Worm (Caenorhabditis elegans): Measurements from ENCODE around the gene F36D3.14.

The F36D3.14 gene

ce11 chrV:16460866-16461265 lies 42.2 kb downstream of the F36D3.14 start, which contains the start of gene srh-142:
Gene srh-142 (minus strand): TSS chrV:16460966.
- TF ChIP-seq ama-1 (optimal IDR thresholded peaks at IDR 0.05) (no peak), lsy-12 (tag; optimal IDR thresholded peaks at IDR 0.05) (no peak), elt-1 (tag; optimal IDR thresholded peaks at IDR 0.05) (no peak)

ce11 chrV:16459377-16459776 lies 43.7 kb downstream of the F36D3.14 start:
- TF ChIP-seq pqm-1 (tag; optimal IDR thresholded peaks at IDR 0.05) (no peak), nhr-11 (tag; optimal IDR thresholded peaks at IDR 0.05) (no peak)

- no peak for TF ChIP-seq lsy-12 (tag; optimal IDR thresholded peaks at IDR 0.05)
- no peak for TF ChIP-seq mdl-1 (tag; optimal IDR thresholded peaks at IDR 0.05)
- no peak for TF ChIP-seq pha-4 (tag; optimal IDR thresholded peaks at IDR 0.05)
- TF ChIP-seq skn-1 (tag; optimal IDR thresholded peaks at IDR 0.05), result no peak
- no peak for TF ChIP-seq egl-27 (tag; optimal IDR thresholded peaks at IDR 0.05)
- TF ChIP-seq lin-15B (tag; optimal IDR thresholded peaks at IDR 0.05), result no peak
- TF ChIP-seq eor-1 (tag; optimal IDR thresholded peaks at IDR 0.05), result no peak
- no peak for TF ChIP-seq jun-1 (tag; optimal IDR thresholded peaks at IDR 0.05)
- no peak for TF ChIP-seq nhr-67 (tag; optimal IDR thresholded peaks at IDR 0.05)
- TF ChIP-seq elt-3 (tag; optimal IDR thresholded peaks at IDR 0.05), result no peak
Observed at ce11 chrV:16458714-16459113, 44.4 kb downstream of the F36D3.14 start, which contains the start of gene str-15. Gene str-15 (minus strand): TSS chrV:16458814.

- no peak for TF ChIP-seq nhr-11 (tag; optimal IDR thresholded peaks at IDR 0.05)
- TF ChIP-seq R02D3.7 (tag; optimal IDR thresholded peaks at IDR 0.05), result no peak
- no peak for TF ChIP-seq ceh-82 (tag; optimal IDR thresholded peaks at IDR 0.05)
- no peak for TF ChIP-seq ceh-9 (tag; optimal IDR thresholded peaks at IDR 0.05)
- TF ChIP-seq skn-1 (tag; optimal IDR thresholded peaks at IDR 0.05), result no peak
- TF ChIP-seq daf-12 (tag; optimal IDR thresholded peaks at IDR 0.05), result no peak
- no peak for TF ChIP-seq ZK546.5 (tag; optimal IDR thresholded peaks at IDR 0.05)
- TF ChIP-seq unc-39 (tag; optimal IDR thresholded peaks at IDR 0.05), result no peak
- TF ChIP-seq lsy-12 (tag; optimal IDR thresholded peaks at IDR 0.05), result no peak
- TF ChIP-seq lin-15B (tag; optimal IDR thresholded peaks at IDR 0.05), result no peak
- TF ChIP-seq ama-1 (optimal IDR thresholded peaks at IDR 0.05), result no peak
- TF ChIP-seq jun-1 (tag; optimal IDR thresholded peaks at IDR 0.05), result no peak
- no peak for TF ChIP-seq fkh-2 (tag; optimal IDR thresholded peaks at IDR 0.05)
- TF ChIP-seq sea-2 (GFP tag; optimal IDR thresholded peaks at IDR 0.05), result no peak
Observed at ce11 chrV:16455065-16455464, 48.0 kb downstream of the F36D3.14 start, which contains the start of gene str-14. Gene str-14 (minus strand): TSS chrV:16455165.

Measured in whole organism, L3 larva.